Worm (Caenorhabditis elegans) whole organism, early embryonic: ENCODE data around the gene C06H2.7.

Experiments
- B0310.2 ChIP-seq: sonication (generic microtip); optimal IDR thresholded peaks from 2 replicates; lab custom pipeline; 2016; ENCODE audit warnings: mild to moderate bottlenecking, missing genetic modification characterization, missing compliant biosample characterization
- F13C5.2 ChIP-seq: sonication (generic microtip); optimal IDR thresholded peaks from 2 replicates; lab custom pipeline; 2017; ENCODE audit warnings: mild to moderate bottlenecking, missing genetic modification characterization, inconsistent platforms, missing compliant biosample characterization
- aly-1 ChIP-seq: sonication (generic microtip); optimal IDR thresholded peaks from 2 replicates; lab custom pipeline; 2016; ENCODE audit warnings: missing genetic modification characterization, missing compliant biosample characterization
- ama-1 ChIP-seq: fragments of 150-350 bp; optimal IDR thresholded peaks from 2 replicates; lab custom pipeline; 2014
- ceh-13 ChIP-seq: fragments of 200-800 bp; sonication (Bioruptor generic); optimal IDR thresholded peaks from 2 replicates; lab custom pipeline; 2018; ENCODE audit warnings: mild to moderate bottlenecking, missing genetic modification characterization, missing compliant biosample characterization
- ceh-36 ChIP-seq: sonication (generic microtip); optimal IDR thresholded peaks from 2 replicates; lab custom pipeline; 2016; ENCODE audit warnings: missing genetic modification characterization, inconsistent platforms, missing compliant biosample characterization
- ets-7 ChIP-seq: sonication (generic microtip); optimal IDR thresholded peaks from 2 replicates; lab custom pipeline; 2016; ENCODE audit warnings: missing genotype, missing genetic modification characterization, missing compliant biosample characterization
- flt-1 ChIP-seq: fragments of 200-800 bp; sonication (Bioruptor generic); IDR thresholded peaks from 2 replicates; pipeline ENCODE4 v1.3.6; 2022; ENCODE audit warnings: missing genetic modification characterization, missing compliant biosample characterization
- hmbx-1 ChIP-seq: sonication (generic microtip); optimal IDR thresholded peaks from 2 replicates; lab custom pipeline; 2016; ENCODE audit warnings: mild to moderate bottlenecking, missing genetic modification characterization, missing compliant biosample characterization
- hmg-4 ChIP-seq: fragments of 200-800 bp; sonication (Bioruptor generic); optimal IDR thresholded peaks from 2 replicates; lab custom pipeline; 2018; ENCODE audit warnings: mild to moderate bottlenecking, missing genetic modification characterization, missing compliant biosample characterization
- hnd-1 ChIP-seq: sonication (generic microtip); optimal IDR thresholded peaks from 2 replicates; lab custom pipeline; 2016; ENCODE audit warnings: missing genetic modification characterization, missing compliant biosample characterization
- pes-1 ChIP-seq: fragments of 200-800 bp; sonication (Bioruptor generic); IDR thresholded peaks from 2 replicates; pipeline ENCODE4 v1.3.6; 2022; ENCODE audit warnings: missing genetic modification reagents, missing genetic modification characterization, missing compliant biosample characterization
- scrt-1 ChIP-seq: fragments of 200-800 bp; sonication (Bioruptor generic); IDR thresholded peaks from 2 replicates; pipeline ENCODE4 v1.3.6; 2022; ENCODE audit warnings: missing genetic modification characterization, missing compliant biosample characterization
- sea-1 ChIP-seq: fragments of 200-800 bp; sonication (Bioruptor generic); conservative IDR thresholded peaks from 2 replicates; pipeline ENCODE4 v1.3.6; 2022; ENCODE audit warnings: missing genetic modification characterization, missing compliant biosample characterization
- tbx-11 ChIP-seq: fragments of 200-800 bp; sonication (Bioruptor generic); IDR thresholded peaks from 2 replicates; pipeline ENCODE4 v1.3.6; 2022; ENCODE audit warnings: missing genetic modification characterization, missing compliant biosample characterization
- tbx-37 ChIP-seq: fragments of 200-800 bp; sonication (Bioruptor generic); conservative IDR thresholded peaks from 2 replicates; pipeline ENCODE4 v1.3.6; 2022; ENCODE audit warnings: missing genetic modification reagents, missing genetic modification characterization, missing compliant biosample characterization
- tra-4 ChIP-seq: sonication (generic microtip); optimal IDR thresholded peaks from 2 replicates; lab custom pipeline; 2017; ENCODE audit warnings: missing genetic modification characterization, missing compliant biosample characterization

C06H2.7 gene

ce11 chrV:11122466-11122865, 22.1 kb downstream of the C06H2.7 start, which contains the start of gene mboa-2:
TSS of gene mboa-2 (minus strand) at chrV:11122493.
- TF ChIP-seq tra-4 (tag; lab: Kevin White, UChicago) (no peak), flt-1 (GFP tag; lab: Robert Waterston, UW) (no peak), aly-1 (tag; lab: Kevin White, UChicago) (no peak), ceh-36 (tag; lab: Kevin White, UChicago) (no peak), hmbx-1 (no peak), scrt-1 (GFP tag; lab: Robert Waterston, UW) (no peak), sea-1 (GFP tag; lab: Robert Waterston, UW) (no peak), hnd-1 (tag; lab: Kevin White, UChicago) (no peak), tbx-11 (GFP tag; lab: Robert Waterston, UW) (no peak), F13C5.2 (tag; lab: Kevin White, UChicago) (no peak), ceh-13 (GFP tag; lab: Kevin White, UChicago) (no peak), ama-1 (lab: Kevin White, UChicago) (no peak), tbx-37 (GFP tag; lab: Robert Waterston, UW) (no peak), ets-7 (tag; lab: Kevin White, UChicago) (no peak), B0310.2 (no peak), hmg-4 (GFP tag; lab: Kevin White, UChicago) (no peak), pes-1 (GFP tag; lab: Robert Waterston, UW) (no peak)

ce11 chrV:11121247-11121646, 23.3 kb downstream of the C06H2.7 start:
- TF ChIP-seq B0310.2 (no peak), ets-7 (tag; lab: Kevin White, UChicago) (no peak), tbx-37 (GFP tag; lab: Robert Waterston, UW) (no peak), scrt-1 (GFP tag; lab: Robert Waterston, UW) (no peak), tbx-11 (GFP tag; lab: Robert Waterston, UW) (no peak), tra-4 (tag; lab: Kevin White, UChicago) (no peak)

- no peak for TF ChIP-seq hmg-4 (GFP tag; lab: Kevin White, UChicago)
- TF ChIP-seq B0310.2: no peak
- no peak for TF ChIP-seq pes-1 (GFP tag; lab: Robert Waterston, UW)
- no peak for TF ChIP-seq tra-4 (tag; lab: Kevin White, UChicago)
- no peak for TF ChIP-seq hmbx-1
- no peak for TF ChIP-seq tbx-37 (GFP tag; lab: Robert Waterston, UW)
These were observed 25.3 kb downstream of the C06H2.7 start, which contains the start of gene scb-1 for ce11 chrV:11119294-11119755. TSS of gene scb-1 (minus strand) at chrV:11119705.

- TF ChIP-seq flt-1 (GFP tag; lab: Robert Waterston, UW) (no peak), B0310.2 (no peak), sea-1 (GFP tag; lab: Robert Waterston, UW) (no peak), ets-7 (tag; lab: Kevin White, UChicago) (no peak), aly-1 (tag; lab: Kevin White, UChicago) (no peak), ceh-13 (GFP tag; lab: Kevin White, UChicago) (no peak), scrt-1 (GFP tag; lab: Robert Waterston, UW) (no peak)
These were observed 26.3 kb downstream of the C06H2.7 start for ce11 chrV:11118179-11118725.

- TF ChIP-seq hmg-4 (GFP tag; lab: Kevin White, UChicago) (no peak), flt-1 (GFP tag; lab: Robert Waterston, UW) (no peak), ama-1 (lab: Kevin White, UChicago) (no peak), ets-7 (tag; lab: Kevin White, UChicago) (no peak), hmbx-1 (no peak), tra-4 (tag; lab: Kevin White, UChicago) (no peak), pes-1 (GFP tag; lab: Robert Waterston, UW) (no peak), F13C5.2 (tag; lab: Kevin White, UChicago) (no peak), B0310.2 (no peak), sea-1 (GFP tag; lab: Robert Waterston, UW) (no peak), tbx-11 (GFP tag; lab: Robert Waterston, UW) (no peak), tbx-37 (GFP tag; lab: Robert Waterston, UW) (no peak), ceh-13 (GFP tag; lab: Kevin White, UChicago) (no peak), aly-1 (tag; lab: Kevin White, UChicago) (no peak), scrt-1 (GFP tag; lab: Robert Waterston, UW) (no peak), hnd-1 (tag; lab: Kevin White, UChicago) (no peak), ceh-36 (tag; lab: Kevin White, UChicago) (no peak)
These were observed 31.0 kb downstream of the C06H2.7 start, which contains the start of gene math-33 for ce11 chrV:11113607-11114006. TSS of gene math-33 (plus strand) at chrV:11113907.

ce11 chrV:11113041-11113574, 31.5 kb downstream of the C06H2.7 start, which contains the start of gene erfa-3:
TSS of gene erfa-3 (minus strand) at chrV:11113091.
- TF ChIP-seq hmg-4 (GFP tag; lab: Kevin White, UChicago): peak; percentile 56
- TF ChIP-seq sea-1 (GFP tag; lab: Robert Waterston, UW): peak; percentile 70; the same call in 1 of the 2 replicates
- TF ChIP-seq scrt-1 (GFP tag; lab: Robert Waterston, UW): peak; percentile 51; the same call in 1 of the 2 replicates
- TF ChIP-seq hmbx-1: peak; percentile 48
- TF ChIP-seq ceh-13 (GFP tag; lab: Kevin White, UChicago): peak; percentile 60
- peak; percentile 74; the same call in 1 of the 2 replicates for TF ChIP-seq tbx-11 (GFP tag; lab: Robert Waterston, UW)
- peak; percentile 53 for TF ChIP-seq ets-7 (tag; lab: Kevin White, UChicago)
- peak; percentile 55 for TF ChIP-seq hnd-1 (tag; lab: Kevin White, UChicago)
- TF ChIP-seq ama-1 (lab: Kevin White, UChicago): no peak
- TF ChIP-seq B0310.2: no peak
- TF ChIP-seq flt-1 (GFP tag; lab: Robert Waterston, UW): peak; percentile 49; the same call in 1 of the 2 replicates
- peak; percentile 61; the same call in 1 of the 2 replicates for TF ChIP-seq tbx-37 (GFP tag; lab: Robert Waterston, UW)
- TF ChIP-seq pes-1 (GFP tag; lab: Robert Waterston, UW): no peak
- TF ChIP-seq aly-1 (tag; lab: Kevin White, UChicago): peak; percentile 76
- TF ChIP-seq ceh-36 (tag; lab: Kevin White, UChicago): peak; percentile 51
- peak; percentile 62 for TF ChIP-seq tra-4 (tag; lab: Kevin White, UChicago)
- TF ChIP-seq F13C5.2 (tag; lab: Kevin White, UChicago): peak; percentile 91
